Worm (Caenorhabditis elegans) whole organism, L3 larva: ENCODE results near the gene glrx-21.

ENCODE experiments used
- R02D3.7 ChIP-seq: fragments of 150-350 bp; optimal IDR thresholded peaks from 2 replicates; lab custom pipeline; 2014; ENCODE audit warnings: missing biosample characterization, missing genetic modification characterization
- ama-1 ChIP-seq: fragments of 150-350 bp; optimal IDR thresholded peaks from 2 replicates; lab custom pipeline; 2018
- ceh-16 ChIP-seq: sonication (generic microtip); optimal IDR thresholded peaks from 2 replicates; lab custom pipeline; 2017; ENCODE audit warnings: missing biosample characterization, missing genetic modification characterization
- ceh-28 ChIP-seq: fragments of 150-350 bp; optimal IDR thresholded peaks from 2 replicates; lab custom pipeline; 2014; ENCODE audit warnings: missing biosample characterization, missing genetic modification reagents, missing genetic modification characterization
- ceh-9 ChIP-seq: sonication (generic microtip); optimal IDR thresholded peaks from 2 replicates; lab custom pipeline; 2018; ENCODE audit warnings: missing biosample characterization, missing genetic modification characterization
- egl-5 ChIP-seq: fragments of 150-350 bp; optimal IDR thresholded peaks from 2 replicates; lab custom pipeline; 2017; ENCODE audit warnings: missing biosample characterization, missing genetic modification reagents, missing genetic modification characterization, inconsistent platforms
- elt-1 ChIP-seq: fragments of 150-350 bp; optimal IDR thresholded peaks from 2 replicates; lab custom pipeline; 2014; ENCODE audit warnings: missing biosample characterization, missing genetic modification characterization
- elt-2 ChIP-seq: sonication (generic microtip); optimal IDR thresholded peaks from 2 replicates; lab custom pipeline; 2016; ENCODE audit warnings: missing genetic modification reagents, mild to moderate bottlenecking, missing genetic modification characterization, missing compliant biosample characterization
- elt-3 ChIP-seq, 3 experiments: fragments of 150-350 bp in 1 of 3; sonication (generic microtip) in 2 of 3; optimal IDR thresholded peaks; 2 replicates in 2 of 3; 4 replicates in 1 of 3; lab custom pipeline; 2014 to 2017; ENCODE audit warnings: missing biosample characterization in 3 of 3, missing genetic modification characterization in 3 of 3
- eor-1 ChIP-seq, 2 experiments: fragments of 150-350 bp; optimal IDR thresholded peaks; 2 replicates each; lab custom pipeline; 2014 to 2018; ENCODE audit warnings: missing biosample characterization in 2 of 2, missing genetic modification characterization in 2 of 2
- fkh-10 ChIP-seq: sonication (generic microtip); optimal IDR thresholded peaks from 2 replicates; lab custom pipeline; 2017; ENCODE audit warnings: missing biosample characterization, missing genetic modification reagents, missing genetic modification characterization
- hmg-11 ChIP-seq: sonication (generic microtip); optimal IDR thresholded peaks from 2 replicates; lab custom pipeline; 2016; ENCODE audit warnings: missing genetic modification characterization, missing compliant biosample characterization
- lin-39 ChIP-seq: fragments of 150-350 bp; optimal IDR thresholded peaks from 2 replicates; lab custom pipeline; 2018; ENCODE audit warnings: missing biosample characterization, missing genetic modification reagents, missing genetic modification characterization
- mdl-1 ChIP-seq: fragments of 150-350 bp; optimal IDR thresholded peaks from 2 replicates; lab custom pipeline; 2014; ENCODE audit warnings: missing biosample characterization, missing genetic modification characterization
- mml-1 ChIP-seq: fragments of 150-350 bp; sonication (generic microtip); optimal IDR thresholded peaks from 3 replicates; lab custom pipeline; 2014; ENCODE audit warnings: missing biosample characterization, missing genetic modification characterization
- nhr-11 ChIP-seq: fragments of 150-350 bp; optimal IDR thresholded peaks from 2 replicates; lab custom pipeline; 2014; ENCODE audit warnings: missing biosample characterization, missing genetic modification characterization
- nhr-12 ChIP-seq: fragments of 150-350 bp; optimal IDR thresholded peaks from 2 replicates; lab custom pipeline; 2014; ENCODE audit warnings: missing biosample characterization, missing genetic modification characterization
- nhr-23 ChIP-seq: fragments of 150-350 bp; optimal IDR thresholded peaks from 2 replicates; lab custom pipeline; 2014; ENCODE audit warnings: missing biosample characterization, missing genetic modification reagents, missing genetic modification characterization
- nhr-237 ChIP-seq: fragments of 150-350 bp; optimal IDR thresholded peaks from 2 replicates; lab custom pipeline; 2014; ENCODE audit warnings: missing biosample characterization, missing genetic modification characterization
- nhr-25 ChIP-seq: sonication (generic microtip); optimal IDR thresholded peaks from 2 replicates; lab custom pipeline; 2017; ENCODE audit warnings: missing biosample characterization, missing genetic modification characterization
- nhr-43 ChIP-seq: sonication (generic microtip); optimal IDR thresholded peaks from 2 replicates; lab custom pipeline; 2016; ENCODE audit warnings: mild to moderate bottlenecking, missing genetic modification characterization, missing compliant biosample characterization; ENCODE audit not compliant: poor library complexity, severe bottlenecking
- nhr-67 ChIP-seq: fragments of 150-350 bp; optimal IDR thresholded peaks from 2 replicates; lab custom pipeline; 2014; ENCODE audit warnings: missing biosample characterization, missing genetic modification characterization
- nhr-76 ChIP-seq: fragments of 150-350 bp; sonication (generic microtip); optimal IDR thresholded peaks from 5 replicates; lab custom pipeline; 2014; ENCODE audit warnings: missing biosample characterization, missing genetic modification characterization
- pha-4 ChIP-seq: fragments of 150-350 bp; optimal IDR thresholded peaks from 2 replicates; lab custom pipeline; 2014; ENCODE audit warnings: missing biosample characterization, missing genetic modification reagents, missing genetic modification characterization
- pqm-1 ChIP-seq: fragments of 150-350 bp; optimal IDR thresholded peaks from 2 replicates; lab custom pipeline; 2017; ENCODE audit warnings: missing biosample characterization, missing genetic modification characterization, inconsistent platforms
- sea-2 ChIP-seq: fragments of 150-350 bp; sonication (generic microtip); optimal IDR thresholded peaks from 4 replicates; lab custom pipeline; 2014; ENCODE audit warnings: missing biosample characterization, missing genetic modification reagents, missing genetic modification characterization
- snpc-4 ChIP-seq: fragments of 150-350 bp; optimal IDR thresholded peaks from 2 replicates; lab custom pipeline; 2014; ENCODE audit warnings: missing biosample characterization, missing genetic modification characterization
- tbx-2 ChIP-seq: sonication (generic microtip); optimal IDR thresholded peaks from 2 replicates; lab custom pipeline; 2016; ENCODE audit warnings: mild to moderate bottlenecking, missing genetic modification characterization, missing compliant biosample characterization
- unc-39 ChIP-seq: sonication (generic microtip); optimal IDR thresholded peaks from 4 replicates; lab custom pipeline; 2017; ENCODE audit warnings: missing biosample characterization, missing genetic modification characterization
- unc-62 ChIP-seq: fragments of 150-350 bp; sonication (generic microtip); optimal IDR thresholded peaks from 4 replicates; lab custom pipeline; 2014; ENCODE audit warnings: missing biosample characterization, missing genetic modification reagents, missing genetic modification characterization
- zag-1 ChIP-seq: fragments of 150-350 bp; optimal IDR thresholded peaks from 2 replicates; lab custom pipeline; 2014; ENCODE audit warnings: missing biosample characterization, missing genetic modification characterization
- ztf-4 ChIP-seq: fragments of 150-350 bp; optimal IDR thresholded peaks from 2 replicates; lab custom pipeline; 2014; ENCODE audit warnings: missing biosample characterization, missing genetic modification characterization

Gene glrx-21

ce11 chrIII:5344561-5344960 lies 1.4 kb downstream of the glrx-21 start:
- no peak for TF ChIP-seq pha-4 (tag; lab: Kevin White, UChicago)
- no peak for TF ChIP-seq snpc-4 (tag; lab: Kevin White, UChicago)
- no peak for TF ChIP-seq nhr-25 (tag; lab: Kevin White, UChicago)
- no peak for TF ChIP-seq hmg-11 (tag; lab: Kevin White, UChicago)
- no peak for TF ChIP-seq ztf-4
- TF ChIP-seq elt-2 (tag; lab: Kevin White, UChicago) = no peak
- no peak for TF ChIP-seq unc-39 (tag; lab: Kevin White, UChicago)
- no peak for TF ChIP-seq unc-62 (GFP tag; lab: Kevin White, UChicago)
- no peak for TF ChIP-seq ceh-16 (tag; lab: Kevin White, UChicago)
- TF ChIP-seq nhr-23 = no peak
- TF ChIP-seq ceh-9 (tag; lab: Kevin White, UChicago) = no peak
- no peak for TF ChIP-seq mdl-1 (tag; lab: Kevin White, UChicago)
- TF ChIP-seq elt-3 (tag; optimal IDR thresholded peaks at IDR 0.05; lab: Kevin White, UChicago) = no peak
- TF ChIP-seq lin-39 = no peak
- TF ChIP-seq ceh-28 (tag; lab: Kevin White, UChicago) = no peak
- TF ChIP-seq ama-1 (lab: Kevin White, UChicago) = no peak

- TF ChIP-seq eor-1 (tag; optimal IDR thresholded peaks at IDR 0.05; lab: Kevin White, UChicago) (no peak), ama-1 (lab: Kevin White, UChicago) (no peak), unc-62 (GFP tag; lab: Kevin White, UChicago) (no peak), R02D3.7 (no peak), nhr-43 (tag; lab: Kevin White, UChicago) (no peak), ceh-16 (tag; lab: Kevin White, UChicago) (no peak), lin-39 (no peak)
Observed at ce11 chrIII:5343555-5343954, 2.4 kb downstream of the glrx-21 start.

ce11 chrIII:5341382-5341781 lies 4.5 kb downstream of the glrx-21 start, which contains the start of gene ZK121.2:
Gene ZK121.2 (plus strand): TSS chrIII:5341682.
- TF ChIP-seq pha-4 (tag; lab: Kevin White, UChicago) (no peak), unc-39 (tag; lab: Kevin White, UChicago) (no peak)
- TF ChIP-seq, all 47 proteins: peak for 0

ce11 chrIII:5340530-5340929 lies 5.4 kb downstream of the glrx-21 start:
- TF ChIP-seq nhr-12 (tag; lab: Kevin White, UChicago) (no peak), unc-62 (GFP tag; lab: Kevin White, UChicago) (no peak), ceh-28 (tag; lab: Kevin White, UChicago) (no peak), nhr-237 (no peak), mml-1 (no peak)

ce11 chrIII:5338787-5339186 lies 7.1 kb downstream of the glrx-21 start:
- TF ChIP-seq fkh-10 (GFP tag; lab: Kevin White, UChicago) = no peak
- no peak for TF ChIP-seq nhr-67
- TF ChIP-seq pqm-1 (tag; lab: Kevin White, UChicago) = no peak
- no peak for TF ChIP-seq elt-1
- TF ChIP-seq nhr-11 = no peak
- no peak for TF ChIP-seq nhr-76 (tag; lab: Kevin White, UChicago)
- TF ChIP-seq nhr-12 (tag; lab: Kevin White, UChicago) = no peak
- no peak for TF ChIP-seq nhr-25 (tag; lab: Kevin White, UChicago)
- no peak for TF ChIP-seq unc-62 (GFP tag; lab: Kevin White, UChicago)
- TF ChIP-seq sea-2 (GFP tag; lab: Kevin White, UChicago) = no peak
- no peak for TF ChIP-seq lin-39
- no peak for TF ChIP-seq zag-1
- TF ChIP-seq pha-4 (tag; lab: Kevin White, UChicago) = no peak

ce11 chrIII:5334517-5335049 lies 11.3 kb downstream of the glrx-21 start:
- peak; percentile 76 for TF ChIP-seq elt-2 (tag; lab: Kevin White, UChicago)
- no peak for TF ChIP-seq ceh-9 (tag; lab: Kevin White, UChicago)
- TF ChIP-seq ceh-16 (tag; lab: Kevin White, UChicago) = no peak
- TF ChIP-seq pha-4 (tag; lab: Kevin White, UChicago) = no peak
- no peak for TF ChIP-seq elt-1
- TF ChIP-seq ama-1 (lab: Kevin White, UChicago) = no peak
- TF ChIP-seq egl-5 (tag; lab: Kevin White, UChicago) = no peak
- no peak for TF ChIP-seq tbx-2 (tag; lab: Kevin White, UChicago)
